Worm (Caenorhabditis elegans) whole organism, midembryonic: ENCODE measurements around the gene rgs-6.

Source experiments
- klf-2 ChIP-seq: fragments of 200-800 bp; sonication (Bioruptor generic); conservative IDR thresholded peaks from 2 replicates; pipeline ENCODE4 v1.3.6; 2022; ENCODE audit warnings: missing genetic modification reagents, missing genetic modification characterization, missing compliant biosample characterization
- med-1 ChIP-seq: sonication (generic microtip); optimal IDR thresholded peaks from 2 replicates; lab custom pipeline; 2017; ENCODE audit warnings: missing genetic modification characterization, mild to moderate bottlenecking, missing compliant biosample characterization, antibody characterized with exemption, missing genetic modification reagents; ENCODE audit not compliant: insufficient read depth
- ref-1 ChIP-seq: fragments of 200-800 bp; sonication (Bioruptor generic); conservative IDR thresholded peaks from 2 replicates; pipeline ENCODE4 v1.3.6; 2022; ENCODE audit warnings: missing genetic modification reagents, missing genetic modification characterization, missing compliant biosample characterization

- TF ChIP-seq ref-1 (GFP tag; lab: Robert Waterston, UW) = no peak
- TF ChIP-seq klf-2 = no peak
- TF ChIP-seq med-1 (GFP tag; lab: Kevin White, UChicago) = no peak
Observed at ce11 chrX:5698419-5698818, 35.2 kb downstream of the rgs-6 start.
